Worm (Caenorhabditis elegans) whole organism, L4/young adult: ENCODE measurements around the gene scyl-1.

Source experiments
- dao-5 ChIP-seq: sonication (generic microtip); optimal IDR thresholded peaks from 2 replicates; lab custom pipeline; 2016; ENCODE audit warnings: missing genotype, missing genetic modification characterization, moderate library complexity, missing compliant biosample characterization
- him-1 ChIP-seq: sonication (generic microtip); optimal IDR thresholded peaks from 2 replicates; lab custom pipeline; 2016; ENCODE audit warnings: missing genotype, missing genetic modification reagents, missing genetic modification characterization, missing compliant biosample characterization

DNA sequence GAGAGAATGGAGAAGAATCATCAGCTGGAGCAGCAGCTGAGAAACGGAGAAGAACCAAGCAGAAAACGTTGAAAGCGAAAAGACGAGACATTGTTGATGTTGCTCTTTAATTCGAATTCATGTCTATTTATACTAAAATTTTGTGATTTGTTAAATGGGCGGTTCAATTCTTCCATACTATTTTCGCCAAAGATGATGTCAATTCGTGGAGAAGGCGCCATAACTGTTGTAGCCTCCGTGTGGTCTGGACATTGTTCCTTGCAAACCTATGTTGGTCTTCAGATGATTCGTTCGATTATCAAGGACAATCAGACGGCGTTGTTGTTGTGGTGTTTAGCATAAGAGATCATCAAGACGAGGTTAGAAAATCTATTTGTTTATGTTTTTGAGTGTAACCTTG is 44.1 kb downstream of the scyl-1 start, which contains the start of gene far-3:
- no peak for TF ChIP-seq him-1 (tag; lab: Kevin White, UChicago)
- TF ChIP-seq dao-5 (tag; lab: Kevin White, UChicago): no peak
